Fruit fly (Drosophila melanogaster): Measurements from ENCODE around the gene CG46339.

CG46339 gene

dm6 chr3R:26954020-26954672 lies 38.6 kb downstream of the CG46339 start (continued):
- TF ChIP-seq CG17385 (GFP tag; optimal IDR thresholded peaks at IDR 0.05) (peak; percentile 67), CG15696 (tag; optimal IDR thresholded peaks at IDR 0.05) (no peak), ci (GFP tag; IDR thresholded peaks at IDR 0.05) (peak; percentile 89), wor (GFP tag; IDR thresholded peaks at IDR 0.05) (peak; percentile 80), CG15073 (GFP tag; optimal IDR thresholded peaks at IDR 0.05) (no peak), vvl (GFP tag; IDR thresholded peaks at IDR 0.05) (peak; percentile 94), bcd (GFP tag; optimal IDR thresholded peaks at IDR 0.05) (peak; percentile 82), Ssrp (tag; optimal IDR thresholded peaks at IDR 0.05) (peak; percentile 80), dmrt11E (tag; optimal IDR thresholded peaks at IDR 0.05) (peak; percentile 64), sob (GFP tag; IDR thresholded peaks at IDR 0.05) (peak; percentile 74), CG17568 (GFP tag; optimal IDR thresholded peaks at IDR 0.05) (peak; percentile 58), Rfx (GFP tag; IDR thresholded peaks at IDR 0.05) (peak; percentile 74), rib (GFP tag; IDR thresholded peaks at IDR 0.05) (no peak), ash1 (GFP tag; optimal IDR thresholded peaks at IDR 0.05) (no peak), PHDP (tag; optimal IDR thresholded peaks at IDR 0.05) (peak; percentile 83), CG6765 (GFP tag; optimal IDR thresholded peaks at IDR 0.05) (no peak), CG6689 (GFP tag; IDR thresholded peaks at IDR 0.05) (peak; percentile 90), CG10654 (GFP tag; optimal IDR thresholded peaks at IDR 0.05) (peak; percentile 43), CG34422 (GFP tag; IDR thresholded peaks at IDR 0.05) (peak; percentile 86), CG9797 (GFP tag; optimal IDR thresholded peaks at IDR 0.05) (peak; percentile 11), E2f2 (GFP tag; IDR thresholded peaks at IDR 0.05) (peak; percentile 62), CG4730 (GFP tag; IDR thresholded peaks at IDR 0.05) (peak; percentile 78), CG4404 (GFP tag; IDR thresholded peaks at IDR 0.05) (peak; percentile 45), grau (tag; optimal IDR thresholded peaks at IDR 0.05) (peak; percentile 68), corto (GFP tag; optimal IDR thresholded peaks at IDR 0.05) (peak; percentile 80), CG18619 (GFP tag; optimal IDR thresholded peaks at IDR 0.05) (peak; percentile 51), en (GFP tag; optimal IDR thresholded peaks at IDR 0.05) (no peak), CG1602 (GFP tag; optimal IDR thresholded peaks at IDR 0.05) (peak; percentile 76), CG12299 (tag; optimal IDR thresholded peaks at IDR 0.05) (no peak), nerfin-1 (tag; optimal IDR thresholded peaks at IDR 0.05) (peak; percentile 2), Abd-B (GFP tag; optimal IDR thresholded peaks at IDR 0.05) (peak; percentile 62), fu2 (GFP tag; optimal IDR thresholded peaks at IDR 0.05) (no peak), Atf3 (GFP tag; optimal IDR thresholded peaks at IDR 0.05) (no peak), CG12659 (GFP tag; optimal IDR thresholded peaks at IDR 0.05) (peak; percentile 43), nom (GFP tag; optimal IDR thresholded peaks at IDR 0.05) (peak; percentile 94), CG32772 (GFP tag; IDR thresholded peaks at IDR 0.05) (peak; percentile 86), CG12219 (GFP tag; optimal IDR thresholded peaks at IDR 0.05) (peak; percentile 25), crol (GFP tag; IDR thresholded peaks at IDR 0.05) (no peak), CG14710 (tag; optimal IDR thresholded peaks at IDR 0.05) (peak; percentile 45), CG2678 (tag; optimal IDR thresholded peaks at IDR 0.05) (peak; percentile 85), dati (GFP tag; IDR thresholded peaks at IDR 0.05) (0 out of 2 replicates have a peak, but pooled peaks have one; percentile 27), CG7928 (GFP tag; optimal IDR thresholded peaks at IDR 0.05) (peak; percentile 8), C15 (GFP tag; IDR thresholded peaks at IDR 0.05) (no peak), CG4360 (GFP tag; IDR thresholded peaks at IDR 0.05) (peak; percentile 67), sens-2 (GFP tag; IDR thresholded peaks at IDR 0.05) (no peak), D19B (GFP tag; optimal IDR thresholded peaks at IDR 0.05) (peak; percentile 90), lov (optimal IDR thresholded peaks at IDR 0.05) (no peak), lov (GFP tag; IDR thresholded peaks at IDR 0.05) (peak; percentile 68; the same call in 1 of the 3 replicates), CG43689 (GFP tag; IDR thresholded peaks at IDR 0.05) (0 out of 2 replicates have a peak, but pooled peaks have one; percentile 24), D19A (tag; optimal IDR thresholded peaks at IDR 0.05) (peak; percentile 84), Hmx (GFP tag; optimal IDR thresholded peaks at IDR 0.05) (no peak)
